Worm (Caenorhabditis elegans) whole organism, early embryonic: ENCODE data around the gene rpl-33.

ENCODE experiments used
- B0310.2 ChIP-seq: sonication (generic microtip); optimal IDR thresholded peaks from 2 replicates; lab custom pipeline; 2016; ENCODE audit warnings: mild to moderate bottlenecking, missing genetic modification characterization, missing compliant biosample characterization
- F13C5.2 ChIP-seq: sonication (generic microtip); optimal IDR thresholded peaks from 2 replicates; lab custom pipeline; 2017; ENCODE audit warnings: mild to moderate bottlenecking, missing genetic modification characterization, inconsistent platforms, missing compliant biosample characterization
- aly-1 ChIP-seq: sonication (generic microtip); optimal IDR thresholded peaks from 2 replicates; lab custom pipeline; 2016; ENCODE audit warnings: missing genetic modification characterization, missing compliant biosample characterization
- ama-1 ChIP-seq: fragments of 150-350 bp; optimal IDR thresholded peaks from 2 replicates; lab custom pipeline; 2014
- ceh-36 ChIP-seq: sonication (generic microtip); optimal IDR thresholded peaks from 2 replicates; lab custom pipeline; 2016; ENCODE audit warnings: missing genetic modification characterization, inconsistent platforms, missing compliant biosample characterization
- ets-7 ChIP-seq: sonication (generic microtip); optimal IDR thresholded peaks from 2 replicates; lab custom pipeline; 2016; ENCODE audit warnings: missing genotype, missing genetic modification characterization, missing compliant biosample characterization
- flt-1 ChIP-seq: fragments of 200-800 bp; sonication (Bioruptor generic); IDR thresholded peaks from 2 replicates; pipeline ENCODE4 v1.3.6; 2022; ENCODE audit warnings: missing genetic modification characterization, missing compliant biosample characterization
- hmbx-1 ChIP-seq: sonication (generic microtip); optimal IDR thresholded peaks from 2 replicates; lab custom pipeline; 2016; ENCODE audit warnings: mild to moderate bottlenecking, missing genetic modification characterization, missing compliant biosample characterization
- hnd-1 ChIP-seq: sonication (generic microtip); optimal IDR thresholded peaks from 2 replicates; lab custom pipeline; 2016; ENCODE audit warnings: missing genetic modification characterization, missing compliant biosample characterization
- pes-1 ChIP-seq: fragments of 200-800 bp; sonication (Bioruptor generic); IDR thresholded peaks from 2 replicates; pipeline ENCODE4 v1.3.6; 2022; ENCODE audit warnings: missing genetic modification reagents, missing genetic modification characterization, missing compliant biosample characterization
- scrt-1 ChIP-seq: fragments of 200-800 bp; sonication (Bioruptor generic); IDR thresholded peaks from 2 replicates; pipeline ENCODE4 v1.3.6; 2022; ENCODE audit warnings: missing genetic modification characterization, missing compliant biosample characterization
- sea-1 ChIP-seq: fragments of 200-800 bp; sonication (Bioruptor generic); conservative IDR thresholded peaks from 2 replicates; pipeline ENCODE4 v1.3.6; 2022; ENCODE audit warnings: missing genetic modification characterization, missing compliant biosample characterization
- tbx-37 ChIP-seq: fragments of 200-800 bp; sonication (Bioruptor generic); conservative IDR thresholded peaks from 2 replicates; pipeline ENCODE4 v1.3.6; 2022; ENCODE audit warnings: missing genetic modification reagents, missing genetic modification characterization, missing compliant biosample characterization

DNA sequence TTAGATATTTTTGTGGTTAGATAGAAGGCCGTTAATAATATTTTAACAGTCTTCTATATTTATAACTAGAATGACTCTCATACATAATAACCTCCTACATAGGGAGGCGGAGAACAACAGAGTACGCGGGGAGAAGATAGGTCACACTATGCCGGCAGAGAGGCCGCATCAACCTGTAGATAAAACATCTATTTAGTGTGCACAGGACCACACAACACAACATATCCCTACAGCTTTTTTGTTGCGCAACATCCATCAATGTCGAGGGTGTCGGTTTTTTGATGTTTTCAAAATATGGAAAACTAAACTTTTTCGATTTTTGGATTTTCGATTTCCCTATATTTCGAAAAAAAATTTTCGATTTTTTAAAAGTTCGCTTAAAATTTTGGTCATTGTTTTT lies 14.5 kb upstream of the rpl-33 start:
- TF ChIP-seq ama-1 (lab: Kevin White, UChicago) (no peak), hnd-1 (no peak), sea-1 (GFP tag; lab: Robert Waterston, UW) (no peak), ceh-36 (tag; lab: Kevin White, UChicago) (no peak), ets-7 (no peak), hmbx-1 (tag; lab: Kevin White, UChicago) (no peak), pes-1 (GFP tag; lab: Robert Waterston, UW) (0 out of 2 replicates have a peak, but pooled peaks have one; percentile 4), flt-1 (GFP tag; lab: Robert Waterston, UW) (no peak), B0310.2 (tag; lab: Kevin White, UChicago) (no peak), scrt-1 (no peak), F13C5.2 (tag; lab: Kevin White, UChicago) (no peak), aly-1 (tag; lab: Kevin White, UChicago) (no peak), tbx-37 (GFP tag; lab: Robert Waterston, UW) (no peak)
